Worm (Caenorhabditis elegans) whole organism, young adult: ENCODE data around the gene phat-8.

Experiments
- B0019.2 ChIP-seq: fragments of 200-800 bp; sonication (Bioruptor generic); conservative IDR thresholded peaks from 2 replicates; pipeline ENCODE4 v1.3.6; 2022; ENCODE audit warnings: missing genetic modification reagents, missing genetic modification characterization, missing compliant biosample characterization
- C17E4.6 ChIP-seq: fragments of 200-800 bp; sonication (Bioruptor generic); IDR thresholded peaks from 2 replicates; pipeline ENCODE4 v1.3.6; 2022; ENCODE audit warnings: missing genetic modification reagents, missing genetic modification characterization, missing compliant biosample characterization
- F10E7.11 ChIP-seq: sonication (generic microtip); optimal IDR thresholded peaks from 2 replicates; lab custom pipeline; 2017; ENCODE audit warnings: mild to moderate bottlenecking, missing genetic modification characterization, moderate library complexity, missing compliant biosample characterization
- F37B4.10 ChIP-seq: fragments of 200-800 bp; sonication (Bioruptor generic); IDR thresholded peaks from 2 replicates; pipeline ENCODE4 v1.3.6; 2022; ENCODE audit warnings: missing genetic modification characterization, missing compliant biosample characterization
- F39B2.1 ChIP-seq: fragments of 200-800 bp; sonication (Bioruptor generic); IDR thresholded peaks from 2 replicates; pipeline ENCODE4 v1.3.6; 2022; ENCODE audit warnings: missing genetic modification reagents, missing genetic modification characterization, missing compliant biosample characterization
- F49E8.2 ChIP-seq: sonication (generic microtip); optimal IDR thresholded peaks from 3 replicates; lab custom pipeline; 2017; ENCODE audit warnings: missing genetic modification characterization, mild to moderate bottlenecking, missing compliant biosample characterization, antibody characterized with exemption, moderate library complexity; ENCODE audit not compliant: insufficient read depth
- F52B5.7 ChIP-seq: sonication (generic microtip); optimal IDR thresholded peaks from 2 replicates; lab custom pipeline; 2016; ENCODE audit warnings: mild to moderate bottlenecking, missing genetic modification characterization, missing compliant biosample characterization
- F57A8.1 ChIP-seq: fragments of 200-800 bp; sonication (Bioruptor generic); optimal IDR thresholded peaks from 2 replicates; lab custom pipeline; 2018; ENCODE audit warnings: mild to moderate bottlenecking, missing genetic modification characterization, moderate library complexity, missing compliant biosample characterization
- F57C9.4 ChIP-seq: sonication (generic microtip); optimal IDR thresholded peaks from 2 replicates; lab custom pipeline; 2017; ENCODE audit warnings: mild to moderate bottlenecking, missing genetic modification characterization, missing compliant biosample characterization
- K12H6.12 ChIP-seq: fragments of 200-800 bp; sonication (Bioruptor generic); optimal IDR thresholded peaks from 2 replicates; lab custom pipeline; 2018; ENCODE audit warnings: mild to moderate bottlenecking, missing genetic modification characterization, missing compliant biosample characterization
- Y56A3A.18 ChIP-seq: fragments of 200-800 bp; sonication (Bioruptor generic); IDR thresholded peaks from 2 replicates; pipeline ENCODE4 v1.3.6; 2022; ENCODE audit warnings: missing genetic modification reagents, missing genetic modification characterization, missing compliant biosample characterization
- Y67H2A.10 ChIP-seq: fragments of 200-800 bp; sonication (Bioruptor generic); conservative IDR thresholded peaks from 2 replicates; pipeline ENCODE4 v1.3.6; 2022; ENCODE audit warnings: missing genetic modification reagents, missing genetic modification characterization, missing compliant biosample characterization
- ama-1 ChIP-seq, 3 experiments: fragments of 150-350 bp in 1 of 3; sonication (generic microtip) in 2 of 3; optimal IDR thresholded peaks; 2 replicates each; lab custom pipeline; 2014 to 2018; ENCODE audit warnings: missing biosample characterization in 2 of 3, missing genetic modification characterization in 2 of 3, missing genetic modification reagents in 2 of 3
- atf-7 ChIP-seq: sonication (generic microtip); optimal IDR thresholded peaks from 2 replicates; lab custom pipeline; 2017; ENCODE audit warnings: mild to moderate bottlenecking, missing genetic modification characterization, missing compliant biosample characterization
- attf-3 ChIP-seq: fragments of 200-800 bp; sonication (Bioruptor generic); conservative IDR thresholded peaks from 2 replicates; pipeline ENCODE4 v1.3.6; 2022; ENCODE audit warnings: missing genetic modification reagents, missing genetic modification characterization, missing compliant biosample characterization
- attf-6 ChIP-seq: fragments of 200-800 bp; sonication (Bioruptor generic); IDR thresholded peaks from 2 replicates; pipeline ENCODE4 v1.3.6; 2022; ENCODE audit warnings: missing genetic modification reagents, missing genetic modification characterization, missing compliant biosample characterization
- cebp-1 ChIP-seq, 2 experiments: fragments of 200-800 bp in 1 of 2; sonication (Bioruptor generic) in 1 of 2; sonication (generic microtip) in 1 of 2; IDR thresholded peaks in 1 of 2; optimal IDR thresholded peaks in 1 of 2; 2 replicates each; pipeline versions ENCODE4 v1.3.6 to Lab custom; 2017 to 2022; ENCODE audit warnings: missing compliant biosample characterization in 2 of 2, missing genetic modification characterization in 2 of 2, mild to moderate bottlenecking in 1 of 2, missing genetic modification reagents in 1 of 2, moderate library complexity in 1 of 2
- cebp-2 ChIP-seq: fragments of 200-800 bp; sonication (Bioruptor generic); IDR thresholded peaks from 2 replicates; pipeline ENCODE4 v1.3.6; 2022; ENCODE audit warnings: missing genetic modification characterization, missing compliant biosample characterization
- ceh-27 ChIP-seq: fragments of 200-800 bp; sonication (Bioruptor generic); optimal IDR thresholded peaks from 2 replicates; lab custom pipeline; 2018; ENCODE audit warnings: mild to moderate bottlenecking, missing genetic modification characterization, moderate library complexity, missing compliant biosample characterization
- chd-7 ChIP-seq: sonication (generic microtip); optimal IDR thresholded peaks from 2 replicates; lab custom pipeline; 2016; ENCODE audit warnings: mild to moderate bottlenecking, missing genetic modification characterization, moderate library complexity, missing compliant biosample characterization
- dpl-1 ChIP-seq: fragments of 150-350 bp; optimal IDR thresholded peaks from 2 replicates; lab custom pipeline; 2014; ENCODE audit warnings: missing biosample characterization, missing genetic modification reagents, missing genetic modification characterization
- efl-1 ChIP-seq: fragments of 150-350 bp; optimal IDR thresholded peaks from 2 replicates; lab custom pipeline; 2014; ENCODE audit warnings: missing biosample characterization, missing genetic modification reagents, missing genetic modification characterization
- egl-44 ChIP-seq: fragments of 200-800 bp; sonication (Bioruptor generic); IDR thresholded peaks from 2 replicates; pipeline ENCODE4 v1.3.6; 2022; ENCODE audit warnings: missing genetic modification reagents, missing genetic modification characterization, missing compliant biosample characterization
- hmg-1.2 ChIP-seq: fragments of 200-800 bp; sonication (Bioruptor generic); IDR thresholded peaks from 2 replicates; pipeline ENCODE4 v1.3.6; 2022; ENCODE audit warnings: missing genetic modification reagents, missing genetic modification characterization, missing compliant biosample characterization
- hrde-1 ChIP-seq: sonication (generic microtip); optimal IDR thresholded peaks from 2 replicates; lab custom pipeline; 2016; ENCODE audit warnings: missing genetic modification characterization, mild to moderate bottlenecking, missing compliant biosample characterization, moderate library complexity, missing genotype, missing genetic modification reagents, borderline replicate concordance
- hsf-1 ChIP-seq: fragments of 200-800 bp; sonication (Bioruptor generic); IDR thresholded peaks from 2 replicates; pipeline ENCODE4 v1.3.6; 2022; ENCODE audit warnings: missing genetic modification reagents, missing genetic modification characterization, missing compliant biosample characterization
- lag-1 ChIP-seq: fragments of 200-800 bp; sonication (Bioruptor generic); IDR thresholded peaks from 2 replicates; pipeline ENCODE4 v1.3.6; 2022; ENCODE audit warnings: missing genetic modification reagents, missing genetic modification characterization, missing compliant biosample characterization
- lin-35 ChIP-seq, 3 experiments: fragments of 150-350 bp in 2 of 3; sonication (generic microtip) in 1 of 3; optimal IDR thresholded peaks; 2 replicates each; lab custom pipeline; 2014 to 2018; ENCODE audit warnings: missing biosample characterization in 3 of 3, missing genetic modification characterization in 3 of 3, missing genetic modification reagents in 3 of 3
- madf-6 ChIP-seq: fragments of 200-800 bp; sonication (Bioruptor generic); IDR thresholded peaks from 2 replicates; pipeline ENCODE4 v1.3.6; 2022; ENCODE audit warnings: missing genetic modification reagents, missing genetic modification characterization, missing compliant biosample characterization
- madf-8 ChIP-seq: fragments of 200-800 bp; sonication (Bioruptor generic); conservative IDR thresholded peaks from 2 replicates; pipeline ENCODE4 v1.3.6; 2022; ENCODE audit warnings: missing genetic modification reagents, missing genetic modification characterization, missing compliant biosample characterization
- mcd-1 ChIP-seq: fragments of 200-800 bp; sonication (Bioruptor generic); IDR thresholded peaks from 2 replicates; pipeline ENCODE4 v1.3.6; 2022; ENCODE audit warnings: missing genetic modification reagents, missing genetic modification characterization, missing compliant biosample characterization
- mel-28 ChIP-seq: sonication (generic microtip); optimal IDR thresholded peaks from 2 replicates; lab custom pipeline; 2016; ENCODE audit warnings: borderline replicate concordance, mild to moderate bottlenecking, missing genetic modification characterization, missing compliant biosample characterization
- mes-4 ChIP-seq: sonication (generic microtip); optimal IDR thresholded peaks from 2 replicates; lab custom pipeline; 2016; ENCODE audit warnings: missing genotype, missing genetic modification characterization, missing compliant biosample characterization
- nhr-80 ChIP-seq: sonication (generic microtip); optimal IDR thresholded peaks from 2 replicates; lab custom pipeline; 2016; ENCODE audit warnings: missing genetic modification characterization, missing compliant biosample characterization
- nhr-90 ChIP-seq: sonication (generic microtip); optimal IDR thresholded peaks from 2 replicates; lab custom pipeline; 2016; ENCODE audit warnings: missing genotype, mild to moderate bottlenecking, missing genetic modification characterization, missing compliant biosample characterization
- pbrm-1 ChIP-seq: fragments of 200-800 bp; sonication (Bioruptor generic); IDR thresholded peaks from 2 replicates; pipeline ENCODE4 v1.3.6; 2022; ENCODE audit warnings: missing genetic modification reagents, missing genetic modification characterization, missing compliant biosample characterization
- rpc-1 ChIP-seq, 2 experiments: fragments of 150-350 bp in 1 of 2; sonication (generic microtip) in 1 of 2; optimal IDR thresholded peaks; 2 replicates each; lab custom pipeline; 2014 to 2018; ENCODE audit warnings: missing biosample characterization in 1 of 2, missing genetic modification characterization in 1 of 2, missing genetic modification reagents in 1 of 2, missing genotype in 1 of 2
- sea-2 ChIP-seq: fragments of 200-800 bp; sonication (Bioruptor generic); IDR thresholded peaks from 2 replicates; pipeline ENCODE4 v1.3.6; 2022; ENCODE audit warnings: missing genetic modification characterization, missing compliant biosample characterization
- snpc-3.4 ChIP-seq: sonication (generic microtip); optimal IDR thresholded peaks from 2 replicates; lab custom pipeline; 2017; ENCODE audit warnings: missing genetic modification characterization, mild to moderate bottlenecking, missing compliant biosample characterization, antibody characterized with exemption, moderate library complexity, missing genotype, missing genetic modification reagents
- sptf-2 ChIP-seq: fragments of 200-800 bp; sonication (Bioruptor generic); optimal IDR thresholded peaks from 2 replicates; lab custom pipeline; 2018; ENCODE audit warnings: mild to moderate bottlenecking, missing genetic modification characterization, missing compliant biosample characterization
- tbp1 ChIP-seq: fragments of 200-800 bp; sonication (Bioruptor generic); optimal IDR thresholded peaks from 2 replicates; lab custom pipeline; 2018; ENCODE audit warnings: mild to moderate bottlenecking, missing genetic modification characterization, missing compliant biosample characterization
- unc-130 ChIP-seq: sonication (generic microtip); optimal IDR thresholded peaks from 2 replicates; lab custom pipeline; 2016; ENCODE audit warnings: missing genetic modification reagents, missing genetic modification characterization, missing compliant biosample characterization
- xnd-1 ChIP-seq: sonication (generic microtip); optimal IDR thresholded peaks from 2 replicates; lab custom pipeline; 2016; ENCODE audit warnings: missing genotype, missing genetic modification reagents, missing genetic modification characterization, missing compliant biosample characterization
- zfh-2 ChIP-seq: fragments of 200-800 bp; sonication (Bioruptor generic); conservative IDR thresholded peaks from 2 replicates; pipeline ENCODE4 v1.3.6; 2022; ENCODE audit warnings: missing genetic modification reagents, missing genetic modification characterization, missing compliant biosample characterization
- ztf-18 ChIP-seq: sonication (generic microtip); optimal IDR thresholded peaks from 2 replicates; lab custom pipeline; 2016; ENCODE audit warnings: missing genotype, mild to moderate bottlenecking, missing genetic modification characterization, missing compliant biosample characterization
- ztf-22 ChIP-seq: fragments of 200-800 bp; sonication (Bioruptor generic); optimal IDR thresholded peaks from 2 replicates; lab custom pipeline; 2018; ENCODE audit warnings: mild to moderate bottlenecking, missing genetic modification characterization, moderate library complexity, missing compliant biosample characterization
- ztf-26 ChIP-seq: sonication (generic microtip); optimal IDR thresholded peaks from 2 replicates; lab custom pipeline; 2017; ENCODE audit warnings: missing genetic modification characterization, missing compliant biosample characterization
- ztf-3 ChIP-seq: fragments of 200-800 bp; sonication (Bioruptor generic); optimal IDR thresholded peaks from 2 replicates; lab custom pipeline; 2018; ENCODE audit warnings: mild to moderate bottlenecking, missing genetic modification characterization, missing compliant biosample characterization

phat-8 gene

DNA sequence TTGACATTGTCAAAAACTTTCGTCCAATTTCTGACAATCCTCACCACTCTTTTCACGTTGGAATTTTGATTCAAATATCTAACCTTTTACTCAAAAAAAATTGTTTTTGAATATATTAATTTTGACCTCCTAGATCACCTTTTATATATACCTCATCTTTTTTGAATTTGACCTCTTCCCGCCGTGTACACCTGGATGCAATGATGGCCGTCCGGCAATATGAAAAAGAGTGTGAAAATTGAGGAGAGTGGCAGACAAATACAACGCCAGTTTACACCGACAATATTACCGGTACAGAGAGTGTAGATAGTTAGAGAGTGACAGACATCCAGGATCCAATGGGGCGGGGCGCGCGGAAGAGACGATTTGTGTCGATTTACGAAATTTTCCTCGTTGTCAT is 48.0 kb downstream of the phat-8 start, which contains the start of gene ceh-99 (continued):
- no peak for TF ChIP-seq lin-35 (GFP tag; optimal IDR thresholded peaks at IDR 0.05; lab: Kevin White, UChicago)
- TF ChIP-seq madf-8 (GFP tag; lab: Robert Waterston, UW), result peak; percentile 50; the same call in 1 of the 2 replicates
- no peak for TF ChIP-seq hrde-1 (tag; lab: Kevin White, UChicago)
- no peak for TF ChIP-seq F57A8.1
- no peak for TF ChIP-seq cebp-2 (GFP tag; lab: Robert Waterston, UW)
- peak; percentile 73 for TF ChIP-seq efl-1 (GFP tag; lab: Kevin White, UChicago)
- TF ChIP-seq ama-1 (optimal IDR thresholded peaks at IDR 0.05; lab: Kevin White, UChicago), result no peak
- no peak for TF ChIP-seq ama-1 (GFP tag; optimal IDR thresholded peaks at IDR 0.05; lab: Kevin White, UChicago)
- no peak for TF ChIP-seq snpc-3.4 (tag; lab: Kevin White, UChicago)
- TF ChIP-seq unc-130 (GFP tag; lab: Kevin White, UChicago), result no peak
- no peak for TF ChIP-seq ceh-27 (GFP tag; lab: Kevin White, UChicago)
- TF ChIP-seq Y67H2A.10, result no peak
- TF ChIP-seq pbrm-1 (GFP tag; lab: Robert Waterston, UW), result peak; percentile 53; the same call in 1 of the 2 replicates
- TF ChIP-seq hmg-1.2 (GFP tag; lab: Robert Waterston, UW), result peak; percentile 45; the same call in 1 of the 2 replicates
- no peak for TF ChIP-seq tbp1 (GFP tag; lab: Kevin White, UChicago)
- no peak for TF ChIP-seq rpc-1 (optimal IDR thresholded peaks at IDR 0.05; lab: Kevin White, UChicago)
- no peak for TF ChIP-seq rpc-1 (tag; optimal IDR thresholded peaks at IDR 0.05; lab: Kevin White, UChicago)
- no peak for TF ChIP-seq ztf-26 (tag; lab: Kevin White, UChicago)
- no peak for TF ChIP-seq attf-3 (GFP tag; lab: Robert Waterston, UW)
- TF ChIP-seq ztf-3 (GFP tag; lab: Kevin White, UChicago), result no peak
- TF ChIP-seq mel-28, result no peak
- no peak for TF ChIP-seq F57C9.4 (tag; lab: Kevin White, UChicago)
- no peak for TF ChIP-seq sea-2 (GFP tag; lab: Robert Waterston, UW)
- no peak for TF ChIP-seq nhr-80 (tag; lab: Kevin White, UChicago)
- no peak for TF ChIP-seq lag-1 (GFP tag; lab: Robert Waterston, UW)
- no peak for TF ChIP-seq F37B4.10 (GFP tag; lab: Robert Waterston, UW)
- TF ChIP-seq B0019.2, result no peak
- TF ChIP-seq ztf-18, result no peak
- no peak for TF ChIP-seq zfh-2 (GFP tag; lab: Robert Waterston, UW)
- TF ChIP-seq egl-44, result no peak
- TF ChIP-seq F10E7.11, result no peak
- TF ChIP-seq madf-6 (GFP tag; lab: Robert Waterston, UW), result peak; percentile 76
- no peak for TF ChIP-seq mcd-1
- no peak for TF ChIP-seq mes-4
- TF ChIP-seq F39B2.1 (GFP tag; lab: Robert Waterston, UW), result no peak
- no peak for TF ChIP-seq K12H6.12 (tag; lab: Kevin White, UChicago)
- no peak for TF ChIP-seq F52B5.7 (tag; lab: Kevin White, UChicago)
- TF ChIP-seq nhr-90 (tag; lab: Kevin White, UChicago), result no peak
- no peak for TF ChIP-seq chd-7
- no peak for TF ChIP-seq sptf-2 (GFP tag; lab: Kevin White, UChicago)
- no peak for TF ChIP-seq C17E4.6 (GFP tag; lab: Robert Waterston, UW)
- peak; percentile 14; the same call in 1 of the 2 replicates for TF ChIP-seq Y56A3A.18 (GFP tag; lab: Robert Waterston, UW)
- no peak for TF ChIP-seq dpl-1 (GFP tag; lab: Kevin White, UChicago)
- no peak for TF ChIP-seq atf-7 (tag; lab: Kevin White, UChicago)
- no peak for TF ChIP-seq attf-6 (GFP tag; lab: Robert Waterston, UW)
- TF ChIP-seq xnd-1 (tag; lab: Kevin White, UChicago), result no peak
- no peak for TF ChIP-seq F49E8.2 (tag; lab: Kevin White, UChicago)
- TF ChIP-seq hsf-1 (GFP tag; lab: Robert Waterston, UW), result peak; percentile 11; the same call in 1 of the 2 replicates
- no peak for TF ChIP-seq ztf-22 (GFP tag; lab: Kevin White, UChicago)
- no peak for TF ChIP-seq cebp-1 (GFP tag; IDR thresholded peaks at IDR 0.05; lab: Robert Waterston, UW)
- no peak for TF ChIP-seq cebp-1 (tag; optimal IDR thresholded peaks at IDR 0.05; lab: Kevin White, UChicago)
